Worm (Caenorhabditis elegans) whole organism, L4 larva: ENCODE measurements around the gene C48B4.13.

Experiments
- D1046.2 ChIP-seq: fragments of 200-800 bp; sonication (Bioruptor generic); IDR thresholded peaks from 2 replicates; pipeline ENCODE4 v1.3.6; 2022; ENCODE audit warnings: missing genetic modification characterization, missing compliant biosample characterization
- F37D6.2 ChIP-seq: sonication (generic microtip); optimal IDR thresholded peaks from 2 replicates; lab custom pipeline; 2016; ENCODE audit warnings: mild to moderate bottlenecking, missing genetic modification characterization, missing compliant biosample characterization
- F49E8.2 ChIP-seq: sonication (generic microtip); optimal IDR thresholded peaks from 2 replicates; lab custom pipeline; 2016; ENCODE audit warnings: missing compliant biosample characterization, mild to moderate bottlenecking, missing genetic modification characterization, borderline replicate concordance
- Y48G9A.11 ChIP-seq: fragments of 200-800 bp; sonication (Bioruptor generic); IDR thresholded peaks from 2 replicates; pipeline ENCODE4 v1.3.6; 2022; ENCODE audit warnings: missing genetic modification reagents, missing genetic modification characterization, missing compliant biosample characterization
- aly-2 ChIP-seq: sonication (generic microtip); optimal IDR thresholded peaks from 2 replicates; lab custom pipeline; 2018; ENCODE audit warnings: missing biosample characterization, missing genetic modification characterization
- arid-1 ChIP-seq: fragments of 200-800 bp; sonication (Bioruptor generic); conservative IDR thresholded peaks from 2 replicates; pipeline ENCODE4 v1.3.6; 2022; ENCODE audit warnings: missing genetic modification reagents, missing genetic modification characterization, missing compliant biosample characterization
- ceh-28 ChIP-seq: fragments of 150-350 bp; optimal IDR thresholded peaks from 2 replicates; lab custom pipeline; 2014; ENCODE audit warnings: missing biosample characterization, missing genetic modification reagents, missing genetic modification characterization
- ceh-32 ChIP-seq: sonication (generic microtip); optimal IDR thresholded peaks from 2 replicates; lab custom pipeline; 2016; ENCODE audit warnings: mild to moderate bottlenecking, missing genetic modification characterization, missing compliant biosample characterization; ENCODE audit not compliant: poor library complexity
- ceh-82 ChIP-seq: sonication (generic microtip); optimal IDR thresholded peaks from 2 replicates; lab custom pipeline; 2017; ENCODE audit warnings: missing biosample characterization, missing genetic modification characterization
- ces-1 ChIP-seq: fragments of 150-350 bp; sonication (generic microtip); optimal IDR thresholded peaks from 4 replicates; lab custom pipeline; 2014; ENCODE audit warnings: missing biosample characterization, missing genetic modification reagents, missing genetic modification characterization
- cey-2 ChIP-seq: sonication (generic microtip); optimal IDR thresholded peaks from 3 replicates; lab custom pipeline; 2017; ENCODE audit warnings: missing genetic modification characterization, mild to moderate bottlenecking, missing compliant biosample characterization, antibody characterized with exemption, borderline replicate concordance; ENCODE audit not compliant: insufficient read depth
- daf-16 ChIP-seq, 3 experiments: sonication (generic microtip); optimal IDR thresholded peaks; 2 replicates each; lab custom pipeline; 2016 to 2017; ENCODE audit warnings: missing genetic modification characterization in 3 of 3, missing genetic modification reagents in 3 of 3, mild to moderate bottlenecking in 2 of 3, missing compliant biosample characterization in 2 of 3, missing biosample characterization in 1 of 3, moderate library complexity in 1 of 3
- dmd-9 ChIP-seq: fragments of 200-800 bp; sonication (Bioruptor generic); IDR thresholded peaks from 2 replicates; pipeline ENCODE4 v1.3.6; 2022; ENCODE audit warnings: missing genetic modification reagents, missing genetic modification characterization, missing compliant biosample characterization
- dpl-1 ChIP-seq: fragments of 150-350 bp; optimal IDR thresholded peaks from 2 replicates; lab custom pipeline; 2014; ENCODE audit warnings: missing biosample characterization, missing genetic modification reagents, missing genetic modification characterization
- dve-1 ChIP-seq: sonication (generic microtip); optimal IDR thresholded peaks from 2 replicates; lab custom pipeline; 2017; ENCODE audit warnings: antibody characterized with exemption, mild to moderate bottlenecking, missing genetic modification characterization, missing compliant biosample characterization; ENCODE audit not compliant: insufficient read depth
- hif-1 ChIP-seq, 2 experiments: sonication (generic microtip); optimal IDR thresholded peaks; 2 replicates each; lab custom pipeline; 2016 to 2017; ENCODE audit warnings: missing compliant biosample characterization in 2 of 2, missing genetic modification characterization in 2 of 2, missing genetic modification reagents in 2 of 2, missing genotype in 2 of 2, mild to moderate bottlenecking in 1 of 2
- hlh-11 ChIP-seq: fragments of 200-800 bp; sonication (Bioruptor generic); optimal IDR thresholded peaks from 2 replicates; lab custom pipeline; 2018; ENCODE audit warnings: mild to moderate bottlenecking, missing genetic modification characterization, missing compliant biosample characterization
- hlh-30 ChIP-seq: sonication (generic microtip); optimal IDR thresholded peaks from 2 replicates; lab custom pipeline; 2017; ENCODE audit warnings: antibody characterized with exemption, mild to moderate bottlenecking, missing genetic modification characterization, missing compliant biosample characterization; ENCODE audit not compliant: insufficient read depth
- lin-13 ChIP-seq: fragments of 150-350 bp; optimal IDR thresholded peaks from 2 replicates; lab custom pipeline; 2014; ENCODE audit warnings: missing biosample characterization, missing genetic modification reagents, missing genetic modification characterization
- lin-38 ChIP-seq: fragments of 200-800 bp; sonication (Bioruptor generic); IDR thresholded peaks from 2 replicates; pipeline ENCODE4 v1.3.6; 2022; ENCODE audit warnings: missing genetic modification reagents, missing genetic modification characterization, missing compliant biosample characterization
- lir-3 ChIP-seq: sonication (generic microtip); optimal IDR thresholded peaks from 2 replicates; lab custom pipeline; 2016; ENCODE audit warnings: mild to moderate bottlenecking, missing genetic modification characterization, missing compliant biosample characterization
- lsy-2 ChIP-seq, 2 experiments: fragments of 150-350 bp in 1 of 2; sonication (generic microtip) in 1 of 2; optimal IDR thresholded peaks; 2 replicates each; lab custom pipeline; 2014 to 2017; ENCODE audit warnings: missing biosample characterization in 2 of 2, missing genetic modification characterization in 2 of 2
- mdl-1 ChIP-seq, 2 experiments: fragments of 150-350 bp in 1 of 2; sonication (generic microtip) in 1 of 2; optimal IDR thresholded peaks; 2 replicates each; lab custom pipeline; 2014 to 2017; ENCODE audit warnings: missing biosample characterization in 2 of 2, missing genetic modification characterization in 2 of 2
- mep-1 ChIP-seq: fragments of 150-350 bp; sonication (generic microtip); optimal IDR thresholded peaks from 3 replicates; lab custom pipeline; 2014; ENCODE audit warnings: missing biosample characterization, missing genetic modification characterization
- mes-2 ChIP-seq: sonication (generic microtip); optimal IDR thresholded peaks from 2 replicates; lab custom pipeline; 2016; ENCODE audit warnings: missing genotype, mild to moderate bottlenecking, missing genetic modification characterization, missing compliant biosample characterization; ENCODE audit not compliant: poor library complexity, severe bottlenecking
- mxl-3 ChIP-seq: fragments of 200-800 bp; sonication (Bioruptor generic); optimal IDR thresholded peaks from 2 replicates; lab custom pipeline; 2018; ENCODE audit warnings: mild to moderate bottlenecking, missing genetic modification characterization, missing compliant biosample characterization
- nhr-102 ChIP-seq: sonication (generic microtip); optimal IDR thresholded peaks from 2 replicates; lab custom pipeline; 2016; ENCODE audit warnings: mild to moderate bottlenecking, missing genetic modification characterization, moderate library complexity, missing compliant biosample characterization
- nhr-28 ChIP-seq: fragments of 150-350 bp; optimal IDR thresholded peaks from 2 replicates; lab custom pipeline; 2014; ENCODE audit warnings: missing biosample characterization, missing genetic modification characterization
- nhr-76 ChIP-seq: fragments of 150-350 bp; optimal IDR thresholded peaks from 2 replicates; lab custom pipeline; 2014; ENCODE audit warnings: missing biosample characterization, missing genetic modification characterization
- php-3 ChIP-seq: fragments of 200-800 bp; sonication (Bioruptor generic); IDR thresholded peaks from 2 replicates; pipeline ENCODE4 v1.3.6; 2022; ENCODE audit warnings: missing genetic modification reagents, missing genetic modification characterization, missing compliant biosample characterization
- saeg-2 ChIP-seq: fragments of 200-800 bp; sonication (Bioruptor generic); IDR thresholded peaks from 2 replicates; pipeline ENCODE4 v1.3.6; 2022; ENCODE audit warnings: missing genetic modification reagents, missing genetic modification characterization, missing compliant biosample characterization
- spr-1 ChIP-seq: sonication (generic microtip); optimal IDR thresholded peaks from 2 replicates; lab custom pipeline; 2016; ENCODE audit warnings: mild to moderate bottlenecking, missing genetic modification characterization, missing compliant biosample characterization
- zip-11 ChIP-seq: fragments of 200-800 bp; sonication (Bioruptor generic); IDR thresholded peaks from 2 replicates; pipeline ENCODE4 v1.3.6; 2022; ENCODE audit warnings: missing genetic modification characterization, missing compliant biosample characterization
- ztf-7 ChIP-seq: fragments of 150-350 bp; optimal IDR thresholded peaks from 2 replicates; lab custom pipeline; 2014; ENCODE audit warnings: missing biosample characterization, missing genetic modification characterization

C48B4.13 gene

DNA sequence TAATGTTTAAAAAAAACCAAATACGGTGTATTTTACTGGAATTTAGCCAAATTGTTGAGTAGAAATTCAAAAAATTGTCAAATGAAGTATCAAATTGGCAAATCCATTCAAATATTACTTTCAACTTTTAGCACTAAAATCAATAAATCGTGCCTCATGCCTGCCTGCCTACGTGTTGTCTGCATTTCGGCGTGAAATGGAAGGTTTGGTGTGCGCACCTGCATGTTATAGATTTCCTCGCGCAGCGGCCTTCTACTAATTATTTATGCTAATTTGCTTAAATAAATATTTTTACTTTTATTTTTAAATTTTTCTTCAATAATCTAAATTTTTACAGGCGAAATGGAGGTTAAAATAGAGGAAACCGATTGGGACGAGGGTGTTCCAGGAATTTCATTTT is 39.7 kb upstream of the C48B4.13 start, which contains the start of gene ZK1098.2:
Gene ZK1098.2, plus strand, starts transcription at position 336 of the 400 bp plus-strand sequence.
- TF ChIP-seq lsy-2 (tag; optimal IDR thresholded peaks at IDR 0.05; lab: Kevin White, UChicago) (peak in 1 of 2 experiments; percentile 62), lin-38 (GFP tag; lab: Robert Waterston, UW) (peak; percentile 51), lir-3 (tag; lab: Kevin White, UChicago) (no peak), nhr-76 (tag; lab: Kevin White, UChicago) (no peak), hlh-30 (tag; lab: Kevin White, UChicago) (peak; percentile 68), hif-1 (tag; optimal IDR thresholded peaks at IDR 0.05; lab: Kevin White, UChicago) (peak in 1 of 2 experiments; percentile 50), dve-1 (tag; lab: Kevin White, UChicago) (peak; percentile 18), mep-1 (tag; lab: Kevin White, UChicago) (peak; percentile 11), mes-2 (peak; percentile 51), dpl-1 (GFP tag; lab: Kevin White, UChicago) (peak; percentile 37), aly-2 (no peak), daf-16 (GFP tag; optimal IDR thresholded peaks at IDR 0.05; lab: Kevin White, UChicago) (no peak), daf-16 (tag; optimal IDR thresholded peaks at IDR 0.05; lab: Kevin White, UChicago) (no peak)

DNA sequence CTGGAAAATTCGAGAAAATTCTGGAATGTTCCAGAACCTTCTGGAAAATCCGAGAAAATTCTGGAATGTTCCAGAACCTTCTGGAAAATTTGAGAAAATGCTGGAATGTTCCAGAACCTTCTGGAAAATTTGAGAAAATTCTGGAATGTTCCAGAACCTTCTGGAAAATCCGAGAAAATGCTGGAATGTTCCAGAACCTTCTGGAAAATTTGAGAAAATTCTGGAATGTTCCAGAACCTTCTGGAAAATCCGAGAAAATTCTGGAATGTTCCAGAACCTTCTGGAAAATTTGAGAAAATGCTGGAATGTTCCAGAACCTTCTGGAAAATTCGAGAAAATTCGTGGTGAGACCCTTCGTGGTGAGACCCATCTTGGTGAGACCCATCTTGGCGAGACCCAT is 34.4 kb upstream of the C48B4.13 start:
- peak; percentile 29 for TF ChIP-seq lin-38 (GFP tag; lab: Robert Waterston, UW)

DNA sequence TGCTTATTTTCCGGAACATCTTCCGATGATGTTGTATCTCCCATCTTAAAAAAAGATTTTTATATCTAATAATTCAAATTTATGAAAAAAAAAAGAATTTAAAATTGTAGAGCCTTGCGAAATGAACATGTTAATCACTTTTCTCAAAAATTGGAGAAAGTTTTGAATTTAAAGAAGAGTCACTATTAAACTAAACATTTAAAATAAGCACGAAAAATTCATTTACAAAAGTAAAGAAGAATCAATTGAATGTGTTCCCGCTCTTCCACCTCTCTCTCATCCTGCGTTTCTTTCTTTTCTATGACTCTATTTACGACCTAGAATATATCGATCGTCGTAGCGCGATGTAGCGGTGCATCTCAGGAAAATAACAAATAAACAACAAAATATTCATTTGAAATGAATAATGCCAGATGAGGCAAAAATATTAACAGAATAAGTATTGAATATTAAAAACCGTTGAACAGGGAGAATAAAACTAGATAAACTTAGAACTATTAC is 29.8 kb upstream of the C48B4.13 start, which contains the start of gene ZK1098.3:
Gene ZK1098.3, minus strand, starts transcription at position 51 of the 501 bp plus-strand sequence.
- TF ChIP-seq daf-16 (GFP tag; optimal IDR thresholded peaks at IDR 0.05; lab: Kevin White, UChicago) (no peak), daf-16 (tag; optimal IDR thresholded peaks at IDR 0.05; lab: Kevin White, UChicago) (peak; percentile 48), cey-2 (tag; lab: Kevin White, UChicago) (no peak), lsy-2 (tag; optimal IDR thresholded peaks at IDR 0.05; lab: Kevin White, UChicago) (peak in 1 of 2 experiments; percentile 38), hlh-11 (tag; lab: Kevin White, UChicago) (no peak), ceh-28 (tag; lab: Kevin White, UChicago) (peak; percentile 47), nhr-28 (tag; lab: Kevin White, UChicago) (peak; percentile 2), saeg-2 (no peak)
- TF ChIP-seq, all 104 proteins: peak for 4

DNA sequence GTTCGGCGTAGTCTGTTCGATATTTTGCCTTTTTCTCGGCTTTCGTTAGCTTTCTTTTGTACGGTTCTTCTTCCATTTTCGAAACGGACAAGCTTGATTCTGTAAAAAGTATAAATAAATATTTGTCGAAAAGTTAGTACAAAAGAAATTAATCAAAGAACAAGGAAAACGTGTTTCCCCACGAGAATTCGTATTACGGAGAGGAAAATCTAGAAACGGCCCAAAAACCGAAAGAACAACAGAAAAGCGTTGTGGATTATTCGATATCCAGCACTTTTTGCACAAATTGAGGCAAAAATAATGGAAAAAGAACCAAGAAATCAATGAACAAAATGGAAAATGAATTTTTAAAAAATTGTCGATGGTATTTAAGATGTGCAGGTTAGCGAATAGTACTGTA is 26.3 kb upstream of the C48B4.13 start, which contains the start of gene mut-7:
Gene mut-7, minus strand, starts transcription at position 101 of the 400 bp plus-strand sequence.
- TF ChIP-seq php-3 (GFP tag; lab: Robert Waterston, UW) = no peak
- TF ChIP-seq ceh-82 (tag; lab: Kevin White, UChicago) = no peak
- TF ChIP-seq D1046.2 (GFP tag; lab: Robert Waterston, UW) = no peak
- TF ChIP-seq zip-11 = no peak
- no peak for TF ChIP-seq Y48G9A.11 (GFP tag; lab: Robert Waterston, UW)
- no peak for TF ChIP-seq ces-1
- no peak for TF ChIP-seq ztf-7 (tag; lab: Kevin White, UChicago)
- TF ChIP-seq dmd-9 = no peak
- no peak for TF ChIP-seq mxl-3 (GFP tag; lab: Kevin White, UChicago)

DNA sequence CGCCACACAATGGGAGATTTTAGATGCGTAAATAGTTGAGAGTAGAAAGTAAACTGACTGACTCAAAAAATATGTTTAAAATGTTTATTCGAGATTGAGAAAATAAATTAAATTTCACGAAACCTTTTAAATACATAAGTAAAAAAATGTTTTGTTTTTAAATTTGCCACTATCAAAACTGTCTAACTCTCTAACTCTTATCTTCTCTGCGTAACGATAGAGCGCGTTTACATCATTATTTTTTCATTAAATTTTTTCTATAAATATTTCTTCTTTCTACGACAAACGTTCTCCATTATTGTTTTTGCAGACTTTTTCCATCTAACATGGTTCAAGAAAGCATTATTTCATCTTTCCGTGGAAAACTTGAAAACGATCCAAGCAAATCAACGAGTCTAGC is 25.7 kb upstream of the C48B4.13 start, which contains the start of gene eif-2Balpha:
Gene eif-2Balpha, plus strand, starts transcription at position 304 of the 400 bp plus-strand sequence.
- no peak for TF ChIP-seq lin-13 (GFP tag; lab: Kevin White, UChicago)
- no peak for TF ChIP-seq ceh-32
- TF ChIP-seq mdl-1 (tag; optimal IDR thresholded peaks at IDR 0.05; lab: Kevin White, UChicago) = no peak
- no peak for TF ChIP-seq D1046.2 (GFP tag; lab: Robert Waterston, UW)
- peak; percentile 16 for TF ChIP-seq mep-1 (tag; lab: Kevin White, UChicago)
- TF ChIP-seq lin-38 (GFP tag; lab: Robert Waterston, UW) = peak; percentile 80
- TF ChIP-seq nhr-102 (tag; lab: Kevin White, UChicago) = no peak
- no peak for TF ChIP-seq arid-1 (GFP tag; lab: Robert Waterston, UW)
- no peak for TF ChIP-seq lir-3 (tag; lab: Kevin White, UChicago)
- no peak for TF ChIP-seq daf-16 (GFP tag; optimal IDR thresholded peaks at IDR 0.05; lab: Kevin White, UChicago)
- peak; percentile 16 for TF ChIP-seq daf-16 (tag; optimal IDR thresholded peaks at IDR 0.05; lab: Kevin White, UChicago)
- no peak for TF ChIP-seq F49E8.2
- no peak for TF ChIP-seq F37D6.2 (tag; lab: Kevin White, UChicago)
- TF ChIP-seq spr-1 (tag; lab: Kevin White, UChicago) = no peak
- TF ChIP-seq lsy-2 (tag; optimal IDR thresholded peaks at IDR 0.05; lab: Kevin White, UChicago) = peak in 1 of 2 experiments; percentile 84
- TF ChIP-seq dpl-1 (GFP tag; lab: Kevin White, UChicago) = peak; percentile 67
- peak; percentile 40 for TF ChIP-seq hlh-30 (tag; lab: Kevin White, UChicago)
